Fruit fly (Drosophila melanogaster) whole organism, pupa: ENCODE results near the gene Best1.

Experiments used
- CG12605 ChIP-seq: fragments of 200-800 bp; sonication (Bioruptor generic); IDR thresholded peaks from 2 replicates; pipeline ENCODE4 v1.3.6; 2022; ENCODE audit warnings: missing biosample characterization, missing genetic modification characterization
- CG13204 ChIP-seq: fragments of 200-800 bp; sonication (Bioruptor generic); optimal IDR thresholded peaks from 2 replicates; lab custom pipeline; 2018; ENCODE audit warnings: missing biosample characterization, mild to moderate bottlenecking, missing genetic modification characterization, moderate library complexity
- CG14655 ChIP-seq: fragments of 200-800 bp; sonication (Bioruptor generic); optimal IDR thresholded peaks from 3 replicates; lab custom pipeline; 2017; ENCODE audit warnings: mild to moderate bottlenecking, missing biosample characterization, missing genetic modification reagents, missing genetic modification characterization
- CG17806 ChIP-seq: fragments of 200-800 bp; sonication (Bioruptor generic); optimal IDR thresholded peaks from 2 replicates; lab custom pipeline; 2018; ENCODE audit warnings: missing biosample characterization, mild to moderate bottlenecking, missing genetic modification characterization, moderate library complexity
- CG4496 ChIP-seq: fragments of 200-800 bp; sonication (Bioruptor generic); IDR thresholded peaks from 3 replicates; pipeline ENCODE4 v1.3.6; 2022; ENCODE audit warnings: missing biosample characterization, missing genetic modification characterization
- CG8159 ChIP-seq: fragments of 200-800 bp; sonication (Bioruptor generic); optimal IDR thresholded peaks from 3 replicates; lab custom pipeline; 2018; ENCODE audit warnings: missing biosample characterization, mild to moderate bottlenecking, missing genetic modification characterization, moderate library complexity
- CG8301 ChIP-seq: fragments of 200-800 bp; sonication (Bioruptor generic); optimal IDR thresholded peaks from 2 replicates; lab custom pipeline; 2018; ENCODE audit warnings: missing biosample characterization, mild to moderate bottlenecking, missing genetic modification characterization
- CG9948 ChIP-seq: fragments of 200-800 bp; sonication (Bioruptor generic); optimal IDR thresholded peaks from 2 replicates; lab custom pipeline; 2018; ENCODE audit warnings: missing biosample characterization, mild to moderate bottlenecking, missing genetic modification characterization, moderate library complexity
- D1 ChIP-seq: fragments of 200-800 bp; sonication (Bioruptor generic); optimal IDR thresholded peaks from 2 replicates; lab custom pipeline; 2018; ENCODE audit warnings: missing biosample characterization, mild to moderate bottlenecking, missing genetic modification characterization, moderate library complexity
- Ets98B ChIP-seq: fragments of 200-800 bp; sonication (Bioruptor generic); IDR thresholded peaks from 2 replicates; pipeline ENCODE4 v1.3.6; 2022; ENCODE audit warnings: missing biosample characterization, missing genetic modification characterization
- Pif1A ChIP-seq: fragments of 200-800 bp; sonication (Bioruptor generic); optimal IDR thresholded peaks from 3 replicates; lab custom pipeline; 2016; ENCODE audit warnings: missing biosample characterization, missing genetic modification characterization
- Snoo ChIP-seq: fragments of 200-800 bp; sonication (Bioruptor generic); optimal IDR thresholded peaks from 3 replicates; lab custom pipeline; 2017; ENCODE audit warnings: missing biosample characterization, mild to moderate bottlenecking, missing genetic modification characterization, inconsistent platforms
- fd96Ca ChIP-seq: fragments of 200-800 bp; sonication (Bioruptor generic); IDR thresholded peaks from 3 replicates; pipeline ENCODE4 v1.3.6; 2022; ENCODE audit warnings: missing biosample characterization, missing genetic modification characterization
- gl ChIP-seq: fragments of 200-800 bp; sonication (Bioruptor generic); optimal IDR thresholded peaks from 2 replicates; lab custom pipeline; 2018; ENCODE audit warnings: missing biosample characterization, mild to moderate bottlenecking, missing genetic modification characterization

dm6 chr3R:10206740-10207139 is 36.5 kb upstream of the Best1 start:
- TF ChIP-seq CG4496: 0 out of 3 replicates have a peak, but pooled peaks have one; percentile 17
- TF ChIP-seq CG8159 (tag; lab: Kevin White, UChicago): no peak
- TF ChIP-seq CG14655: no peak
- TF ChIP-seq gl (tag; lab: Kevin White, UChicago): no peak
- no peak for TF ChIP-seq CG17806 (tag; lab: Kevin White, UChicago)
- TF ChIP-seq Snoo (tag; lab: Kevin White, UChicago): no peak
- TF ChIP-seq Ets98B: no peak
- TF ChIP-seq fd96Ca (GFP tag; lab: Robert Waterston, UW): no peak
- TF ChIP-seq CG12605 (GFP tag; lab: Robert Waterston, UW): no peak
- TF ChIP-seq CG8301 (tag; lab: Kevin White, UChicago): no peak
- TF ChIP-seq Pif1A (GFP tag; lab: Kevin White, UChicago): no peak
- no peak for TF ChIP-seq CG13204 (GFP tag; lab: Kevin White, UChicago)
- TF ChIP-seq CG9948 (tag; lab: Kevin White, UChicago): no peak
- no peak for TF ChIP-seq D1 (tag; lab: Kevin White, UChicago)
